Worm (Caenorhabditis elegans) whole organism, mixed stage, embryonic: ENCODE results near the gene Y53F4B.36.

Experiments
- blmp-1 ChIP-seq: fragments of 150-350 bp; optimal IDR thresholded peaks from 2 replicates; lab custom pipeline; 2014; ENCODE audit warnings: missing biosample characterization, missing genetic modification characterization
- unc-62 ChIP-seq: fragments of 150-350 bp; optimal IDR thresholded peaks from 2 replicates; lab custom pipeline; 2014; ENCODE audit warnings: missing biosample characterization, missing genetic modification reagents, missing genetic modification characterization

DNA sequence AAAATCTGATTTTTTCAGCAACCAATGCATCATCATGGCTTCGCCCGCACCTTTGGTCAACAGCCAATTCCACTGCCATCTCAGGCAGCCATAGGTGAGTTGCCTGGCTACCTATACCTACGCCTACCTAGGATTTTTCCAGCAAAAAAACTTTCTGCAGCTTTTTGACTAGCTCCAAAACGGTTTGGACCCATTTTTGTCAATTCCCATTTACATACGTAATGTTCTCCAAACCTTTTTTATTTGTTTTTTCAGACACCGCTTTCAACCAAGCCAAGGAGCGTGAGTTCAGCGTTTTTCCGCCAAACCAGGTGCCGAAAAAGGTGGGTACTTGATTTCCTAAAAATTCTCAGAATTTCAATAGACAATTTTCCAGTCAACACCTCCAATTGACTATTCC is 32.0 kb upstream of the Y53F4B.36 start:
- TF ChIP-seq unc-62: no peak
- TF ChIP-seq blmp-1 (tag; lab: Kevin White, UChicago): no peak
